Worm (Caenorhabditis elegans) whole organism, L4 larva: ENCODE results near the gene F07C3.2.

Experiments used
- F49E8.2 ChIP-seq: sonication (generic microtip); optimal IDR thresholded peaks from 2 replicates; lab custom pipeline; 2016; ENCODE audit warnings: missing compliant biosample characterization, mild to moderate bottlenecking, missing genetic modification characterization, borderline replicate concordance
- T20F7.1 ChIP-seq: fragments of 200-800 bp; sonication (Bioruptor generic); optimal IDR thresholded peaks from 2 replicates; lab custom pipeline; 2018; ENCODE audit warnings: mild to moderate bottlenecking, missing genetic modification characterization, missing compliant biosample characterization
- Y48G9A.11 ChIP-seq: fragments of 200-800 bp; sonication (Bioruptor generic); IDR thresholded peaks from 2 replicates; pipeline ENCODE4 v1.3.6; 2022; ENCODE audit warnings: missing genetic modification reagents, missing genetic modification characterization, missing compliant biosample characterization
- ZK546.5 ChIP-seq, 2 experiments: sonication (generic microtip); optimal IDR thresholded peaks; 2 replicates each; lab custom pipeline; 2017; ENCODE audit warnings: missing biosample characterization in 2 of 2, missing genetic modification characterization in 2 of 2
- aha-1 ChIP-seq: fragments of 150-350 bp; peaks from one replicate; lab custom pipeline; 2014; ENCODE audit warnings: missing biosample characterization, missing genetic modification characterization
- ama-1 ChIP-seq: fragments of 150-350 bp; optimal IDR thresholded peaks from 2 replicates; lab custom pipeline; 2014; ENCODE audit warnings: inconsistent platforms, mixed read lengths
- ceh-20 ChIP-seq: fragments of 200-800 bp; sonication (Bioruptor generic); IDR thresholded peaks from 2 replicates; pipeline ENCODE4 v1.3.6; 2022; ENCODE audit warnings: missing genetic modification reagents, missing genetic modification characterization, missing compliant biosample characterization
- ceh-82 ChIP-seq: sonication (generic microtip); optimal IDR thresholded peaks from 2 replicates; lab custom pipeline; 2017; ENCODE audit warnings: missing biosample characterization, missing genetic modification characterization
- ces-1 ChIP-seq: fragments of 150-350 bp; sonication (generic microtip); optimal IDR thresholded peaks from 4 replicates; lab custom pipeline; 2014; ENCODE audit warnings: missing biosample characterization, missing genetic modification reagents, missing genetic modification characterization
- ctbp-1 ChIP-seq: fragments of 200-800 bp; sonication (Bioruptor generic); IDR thresholded peaks from 2 replicates; pipeline ENCODE4 v1.3.6; 2022; ENCODE audit warnings: missing genetic modification reagents, missing genetic modification characterization, missing compliant biosample characterization
- daf-12 ChIP-seq: fragments of 150-350 bp; optimal IDR thresholded peaks from 2 replicates; lab custom pipeline; 2014; ENCODE audit warnings: missing biosample characterization, missing genetic modification reagents, missing genetic modification characterization
- daf-19 ChIP-seq: fragments of 200-800 bp; sonication (Bioruptor generic); conservative IDR thresholded peaks from 2 replicates; pipeline ENCODE4 v1.3.6; 2022; ENCODE audit warnings: missing genetic modification characterization, missing compliant biosample characterization
- daf-8 ChIP-seq: fragments of 200-800 bp; sonication (Bioruptor generic); IDR thresholded peaks from 2 replicates; pipeline ENCODE4 v1.3.6; 2022; ENCODE audit warnings: missing genetic modification characterization, missing compliant biosample characterization
- dmd-6 ChIP-seq: fragments of 200-800 bp; sonication (Bioruptor generic); IDR thresholded peaks from 2 replicates; pipeline ENCODE4 v1.3.6; 2022; ENCODE audit warnings: missing genetic modification reagents, missing genetic modification characterization, missing compliant biosample characterization
- dmd-9 ChIP-seq: fragments of 200-800 bp; sonication (Bioruptor generic); IDR thresholded peaks from 2 replicates; pipeline ENCODE4 v1.3.6; 2022; ENCODE audit warnings: missing genetic modification reagents, missing genetic modification characterization, missing compliant biosample characterization
- dpl-1 ChIP-seq: fragments of 150-350 bp; optimal IDR thresholded peaks from 2 replicates; lab custom pipeline; 2014; ENCODE audit warnings: missing biosample characterization, missing genetic modification reagents, missing genetic modification characterization
- duxl-1 ChIP-seq: sonication (generic microtip); optimal IDR thresholded peaks from 2 replicates; lab custom pipeline; 2016; ENCODE audit warnings: mild to moderate bottlenecking, missing genetic modification characterization, moderate library complexity, missing compliant biosample characterization; ENCODE audit not compliant: poor library complexity
- dve-1 ChIP-seq: sonication (generic microtip); optimal IDR thresholded peaks from 2 replicates; lab custom pipeline; 2017; ENCODE audit warnings: antibody characterized with exemption, mild to moderate bottlenecking, missing genetic modification characterization, missing compliant biosample characterization; ENCODE audit not compliant: insufficient read depth
- egl-43 ChIP-seq: fragments of 200-800 bp; sonication (Bioruptor generic); IDR thresholded peaks from 2 replicates; pipeline ENCODE4 v1.3.6; 2022; ENCODE audit warnings: missing genetic modification reagents, missing genetic modification characterization, missing compliant biosample characterization
- fkh-10 ChIP-seq: fragments of 150-350 bp; optimal IDR thresholded peaks from 2 replicates; lab custom pipeline; 2014; ENCODE audit warnings: missing biosample characterization, missing genetic modification reagents, missing genetic modification characterization
- hif-1 ChIP-seq, 2 experiments: sonication (generic microtip); optimal IDR thresholded peaks; 2 replicates each; lab custom pipeline; 2016 to 2017; ENCODE audit warnings: missing compliant biosample characterization in 2 of 2, missing genetic modification characterization in 2 of 2, missing genetic modification reagents in 2 of 2, missing genotype in 2 of 2, mild to moderate bottlenecking in 1 of 2
- hlh-11 ChIP-seq: fragments of 200-800 bp; sonication (Bioruptor generic); optimal IDR thresholded peaks from 2 replicates; lab custom pipeline; 2018; ENCODE audit warnings: mild to moderate bottlenecking, missing genetic modification characterization, missing compliant biosample characterization
- hlh-30 ChIP-seq: sonication (generic microtip); optimal IDR thresholded peaks from 2 replicates; lab custom pipeline; 2017; ENCODE audit warnings: antibody characterized with exemption, mild to moderate bottlenecking, missing genetic modification characterization, missing compliant biosample characterization; ENCODE audit not compliant: insufficient read depth
- hmg-1.1 ChIP-seq: fragments of 200-800 bp; sonication (Bioruptor generic); IDR thresholded peaks from 2 replicates; pipeline ENCODE4 v1.3.6; 2022; ENCODE audit warnings: missing genetic modification reagents, missing genetic modification characterization, missing compliant biosample characterization
- jun-1 ChIP-seq: fragments of 150-350 bp; optimal IDR thresholded peaks from 2 replicates; lab custom pipeline; 2014; ENCODE audit warnings: missing biosample characterization, missing genetic modification reagents, missing genetic modification characterization
- lin-13 ChIP-seq: fragments of 150-350 bp; optimal IDR thresholded peaks from 2 replicates; lab custom pipeline; 2014; ENCODE audit warnings: missing biosample characterization, missing genetic modification reagents, missing genetic modification characterization
- lsy-2 ChIP-seq, 2 experiments: fragments of 150-350 bp in 1 of 2; sonication (generic microtip) in 1 of 2; optimal IDR thresholded peaks; 2 replicates each; lab custom pipeline; 2014 to 2017; ENCODE audit warnings: missing biosample characterization in 2 of 2, missing genetic modification characterization in 2 of 2
- madf-5 ChIP-seq, 2 experiments: fragments of 200-800 bp; sonication (Bioruptor generic); IDR thresholded peaks; 2 replicates each; pipeline ENCODE4 v1.3.6; 2022; ENCODE audit warnings: missing compliant biosample characterization in 2 of 2, missing genetic modification characterization in 2 of 2
- mdl-1 ChIP-seq, 2 experiments: fragments of 150-350 bp in 1 of 2; sonication (generic microtip) in 1 of 2; optimal IDR thresholded peaks; 2 replicates each; lab custom pipeline; 2014 to 2017; ENCODE audit warnings: missing biosample characterization in 2 of 2, missing genetic modification characterization in 2 of 2
- mes-2 ChIP-seq: sonication (generic microtip); optimal IDR thresholded peaks from 2 replicates; lab custom pipeline; 2016; ENCODE audit warnings: missing genotype, mild to moderate bottlenecking, missing genetic modification characterization, missing compliant biosample characterization; ENCODE audit not compliant: poor library complexity, severe bottlenecking
- mxl-2 ChIP-seq: fragments of 200-800 bp; sonication (Bioruptor generic); conservative IDR thresholded peaks from 2 replicates; pipeline ENCODE4 v1.3.6; 2022; ENCODE audit warnings: missing genetic modification reagents, missing genetic modification characterization, missing compliant biosample characterization
- nhr-102 ChIP-seq: sonication (generic microtip); optimal IDR thresholded peaks from 2 replicates; lab custom pipeline; 2016; ENCODE audit warnings: mild to moderate bottlenecking, missing genetic modification characterization, moderate library complexity, missing compliant biosample characterization
- nhr-11 ChIP-seq: fragments of 150-350 bp; optimal IDR thresholded peaks from 2 replicates; lab custom pipeline; 2014; ENCODE audit warnings: missing biosample characterization, missing genetic modification characterization
- nhr-237 ChIP-seq: sonication (generic microtip); optimal IDR thresholded peaks from 2 replicates; lab custom pipeline; 2017; ENCODE audit warnings: missing biosample characterization, missing genetic modification characterization
- nhr-6 ChIP-seq: fragments of 150-350 bp; optimal IDR thresholded peaks from 2 replicates; lab custom pipeline; 2014; ENCODE audit warnings: missing biosample characterization, missing genetic modification characterization
- nhr-76 ChIP-seq: fragments of 150-350 bp; optimal IDR thresholded peaks from 2 replicates; lab custom pipeline; 2014; ENCODE audit warnings: missing biosample characterization, missing genetic modification characterization
- saeg-2 ChIP-seq: fragments of 200-800 bp; sonication (Bioruptor generic); IDR thresholded peaks from 2 replicates; pipeline ENCODE4 v1.3.6; 2022; ENCODE audit warnings: missing genetic modification reagents, missing genetic modification characterization, missing compliant biosample characterization
- skn-1 ChIP-seq: fragments of 150-350 bp; optimal IDR thresholded peaks from 2 replicates; lab custom pipeline; 2014; ENCODE audit warnings: missing biosample characterization, missing genetic modification characterization
- unc-130 ChIP-seq: sonication (generic microtip); optimal IDR thresholded peaks from 2 replicates; lab custom pipeline; 2016; ENCODE audit warnings: missing genetic modification reagents, missing genetic modification characterization, missing compliant biosample characterization
- unc-62 ChIP-seq, 3 experiments: fragments of 150-350 bp in 1 of 3; sonication (generic microtip); optimal IDR thresholded peaks in 2 of 3; peaks in 1 of 3; 1 replicate in 1 of 3; 2 replicates in 2 of 3; lab custom pipeline; 2014 to 2017; ENCODE audit warnings: missing biosample characterization in 3 of 3, missing genetic modification characterization in 3 of 3, missing genetic modification reagents in 3 of 3, missing genotype in 1 of 3
- zag-1 ChIP-seq: fragments of 150-350 bp; optimal IDR thresholded peaks from 2 replicates; lab custom pipeline; 2014; ENCODE audit warnings: missing biosample characterization, missing genetic modification characterization
- zip-11 ChIP-seq: fragments of 200-800 bp; sonication (Bioruptor generic); IDR thresholded peaks from 2 replicates; pipeline ENCODE4 v1.3.6; 2022; ENCODE audit warnings: missing genetic modification characterization, missing compliant biosample characterization

Gene F07C3.2

DNA sequence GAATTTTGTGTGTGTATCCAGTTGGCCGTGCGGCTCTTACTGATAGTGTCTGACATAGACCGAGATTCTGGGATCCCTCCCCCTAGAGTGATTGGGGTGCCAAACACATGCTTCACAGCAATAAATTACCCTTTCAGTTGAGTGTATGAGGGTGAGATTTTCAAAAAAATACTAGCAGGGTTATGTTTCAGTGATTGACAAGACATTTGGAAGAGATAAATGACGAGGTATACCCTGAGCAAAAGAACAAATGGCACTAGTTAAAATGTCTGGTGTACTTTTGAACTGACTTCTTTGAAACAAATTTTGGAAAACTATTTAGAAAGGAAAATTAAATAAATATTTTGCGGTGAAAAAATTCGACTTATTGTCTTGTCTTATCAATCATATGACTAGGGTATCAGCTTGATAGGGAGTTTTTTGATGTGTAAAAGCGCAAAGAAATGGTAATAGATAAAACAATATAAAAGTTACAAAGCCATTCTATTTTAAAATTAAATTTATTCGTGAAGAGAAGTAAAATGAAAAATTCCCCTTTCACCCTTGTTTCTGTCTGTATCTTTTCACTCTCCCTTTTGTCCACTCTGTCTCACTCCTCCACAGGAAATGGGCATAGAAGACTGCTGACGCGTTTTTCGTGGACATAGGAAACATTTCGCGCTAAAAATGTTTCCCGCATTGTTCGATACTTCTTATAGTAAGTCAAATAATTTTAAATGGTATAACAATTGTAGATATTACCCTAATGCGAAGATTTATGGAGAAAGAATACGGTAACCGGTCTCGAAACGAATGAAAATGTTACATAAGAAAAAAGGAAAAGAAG lies 17.5 kb downstream of the F07C3.2 start, which contains the start of gene glo-4 (continued):
- TF ChIP-seq unc-130 (GFP tag; lab: Kevin White, UChicago) (no peak), nhr-6 (tag; lab: Kevin White, UChicago) (peak; percentile 6), fkh-10 (GFP tag; lab: Kevin White, UChicago) (peak; percentile 96), daf-12 (tag; lab: Kevin White, UChicago) (no peak), aha-1 (peak; percentile 69), duxl-1 (tag; lab: Kevin White, UChicago) (peak; percentile 15), mes-2 (tag; lab: Kevin White, UChicago) (peak; percentile 81), nhr-11 (tag; lab: Kevin White, UChicago) (peak; percentile 40), dpl-1 (GFP tag; lab: Kevin White, UChicago) (peak; percentile 80), ZK546.5 (tag; optimal IDR thresholded peaks at IDR 0.05; lab: Kevin White, UChicago) (no peak), dmd-6 (GFP tag; lab: Robert Waterston, UW) (peak; percentile 49), daf-8 (no peak), ctbp-1 (GFP tag; lab: Robert Waterston, UW) (0 out of 2 replicates have a peak, but pooled peaks have one; percentile 50), T20F7.1 (GFP tag; lab: Kevin White, UChicago) (peak; percentile 70)
- TF ChIP-seq, all 104 proteins: peak for 24

DNA sequence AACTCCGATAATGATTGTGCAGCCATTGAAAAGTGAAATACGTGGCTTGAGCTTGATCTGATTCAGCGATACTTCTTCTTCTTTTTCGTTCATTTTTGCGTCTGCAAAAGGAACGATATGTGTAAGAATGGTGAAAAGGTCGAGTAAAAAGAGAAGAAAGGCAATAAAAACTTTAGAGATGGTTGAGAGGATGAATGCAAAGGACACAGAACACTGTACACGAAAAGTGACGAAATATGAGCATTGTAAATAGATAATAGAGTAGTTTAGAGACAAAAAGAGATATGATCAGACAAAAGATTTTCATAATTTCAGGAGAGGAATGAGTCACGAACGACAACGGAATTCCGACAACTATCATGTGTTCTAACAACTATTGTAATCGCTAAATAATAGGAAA lies 20.4 kb downstream of the F07C3.2 start, which contains the start of gene aat-2:
TSS of gene aat-2 (minus strand) at position 101 of the 400 bp plus-strand sequence.
- peak in 1 of 2 experiments; percentile 30 for TF ChIP-seq unc-62 (GFP tag; optimal IDR thresholded peaks at IDR 0.05 in 1 of 2; lab: Kevin White, UChicago)
- no peak for TF ChIP-seq unc-62 (tag; optimal IDR thresholded peaks at IDR 0.05; lab: Kevin White, UChicago)
- no peak for TF ChIP-seq mxl-2 (GFP tag; lab: Robert Waterston, UW)
- TF ChIP-seq dve-1 (tag; lab: Kevin White, UChicago) = no peak
- TF ChIP-seq ZK546.5 (tag; optimal IDR thresholded peaks at IDR 0.05; lab: Kevin White, UChicago) = no peak
- TF ChIP-seq nhr-102 (tag; lab: Kevin White, UChicago) = no peak
- TF ChIP-seq zag-1 (tag; lab: Kevin White, UChicago) = no peak
- no peak for TF ChIP-seq lin-13
- TF ChIP-seq hlh-30 (tag; lab: Kevin White, UChicago) = no peak
- TF ChIP-seq, all 104 proteins: peak for 1

DNA sequence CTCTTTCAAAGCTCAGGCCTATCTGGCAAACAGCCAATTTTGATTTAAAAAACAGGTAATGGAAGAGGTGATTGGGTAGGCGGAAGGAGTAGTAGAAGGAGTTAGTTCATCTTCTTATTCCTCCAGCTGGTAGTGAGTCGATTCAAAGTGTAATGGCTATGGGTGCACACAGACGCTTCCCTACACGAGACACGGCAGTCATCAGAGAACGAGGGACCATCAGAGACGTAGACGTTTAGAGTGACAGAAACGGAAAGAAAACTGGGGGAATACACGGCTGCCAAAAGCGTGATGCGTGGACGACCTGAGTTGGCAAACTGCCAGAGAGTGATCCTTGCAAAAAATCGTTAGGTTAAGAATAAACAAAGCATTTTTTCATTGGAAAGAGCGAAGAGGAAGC lies 21.5 kb downstream of the F07C3.2 start:
- TF ChIP-seq nhr-76 (tag; lab: Kevin White, UChicago) = no peak
- TF ChIP-seq dmd-6 (GFP tag; lab: Robert Waterston, UW) = no peak
- TF ChIP-seq hlh-30 (tag; lab: Kevin White, UChicago) = peak; percentile 52
- no peak for TF ChIP-seq saeg-2
- peak; percentile 47; the same call in 1 of the 2 replicates for TF ChIP-seq hmg-1.1
- TF ChIP-seq madf-5 (GFP tag; IDR thresholded peaks at IDR 0.05; lab: Robert Waterston, UW) = no peak
- no peak for TF ChIP-seq nhr-11 (tag; lab: Kevin White, UChicago)
- TF ChIP-seq ama-1 (lab: Kevin White, UChicago) = no peak
- TF ChIP-seq Y48G9A.11 (GFP tag; lab: Robert Waterston, UW) = no peak
- peak in 1 of 2 experiments; percentile 28 for TF ChIP-seq lsy-2 (tag; optimal IDR thresholded peaks at IDR 0.05; lab: Kevin White, UChicago)
- 0 out of 2 replicates have a peak, but pooled peaks have one; percentile 19 for TF ChIP-seq ceh-20 (GFP tag; lab: Robert Waterston, UW)
- TF ChIP-seq jun-1 (tag; lab: Kevin White, UChicago) = no peak
- no peak for TF ChIP-seq dmd-9 (GFP tag; lab: Robert Waterston, UW)
- TF ChIP-seq nhr-237 (tag; lab: Kevin White, UChicago) = no peak
- no peak for TF ChIP-seq ceh-82 (tag; lab: Kevin White, UChicago)
- peak; percentile 52 for TF ChIP-seq hlh-11 (tag; lab: Kevin White, UChicago)
- no peak for TF ChIP-seq T20F7.1 (GFP tag; lab: Kevin White, UChicago)
- TF ChIP-seq aha-1 = peak; percentile 11
- TF ChIP-seq dve-1 (tag; lab: Kevin White, UChicago) = no peak
- no peak for TF ChIP-seq egl-43
- TF ChIP-seq F49E8.2 (tag; lab: Kevin White, UChicago) = no peak
- TF ChIP-seq hif-1 (tag; optimal IDR thresholded peaks at IDR 0.05; lab: Kevin White, UChicago) = no peak
- TF ChIP-seq zip-11 = no peak
- TF ChIP-seq duxl-1 (tag; lab: Kevin White, UChicago) = no peak
- TF ChIP-seq skn-1 (tag; lab: Kevin White, UChicago) = no peak
- TF ChIP-seq unc-62 (GFP tag; optimal IDR thresholded peaks at IDR 0.05 in 1 of 2; lab: Kevin White, UChicago) = peak in 1 of 2 experiments; percentile 83
- TF ChIP-seq unc-62 (tag; optimal IDR thresholded peaks at IDR 0.05; lab: Kevin White, UChicago) = no peak
- TF ChIP-seq ces-1 (GFP tag; lab: Kevin White, UChicago) = no peak
- no peak for TF ChIP-seq nhr-6 (tag; lab: Kevin White, UChicago)
- no peak for TF ChIP-seq daf-19 (GFP tag; lab: Robert Waterston, UW)
- TF ChIP-seq mdl-1 (tag; optimal IDR thresholded peaks at IDR 0.05; lab: Kevin White, UChicago) = peak in 1 of 2 experiments; percentile 25
